Fruit fly (Drosophila melanogaster) whole organism, pupa: ENCODE results near the gene Tip60.

ENCODE experiments used
- CG10348 ChIP-seq: fragments of 200-800 bp; sonication (Bioruptor generic); IDR thresholded peaks from 2 replicates; pipeline ENCODE4 v1.3.6; 2022; ENCODE audit warnings: missing biosample characterization, missing genetic modification characterization
- D1 ChIP-seq: fragments of 200-800 bp; sonication (Bioruptor generic); optimal IDR thresholded peaks from 2 replicates; lab custom pipeline; 2018; ENCODE audit warnings: missing biosample characterization, mild to moderate bottlenecking, missing genetic modification characterization, moderate library complexity

DNA sequence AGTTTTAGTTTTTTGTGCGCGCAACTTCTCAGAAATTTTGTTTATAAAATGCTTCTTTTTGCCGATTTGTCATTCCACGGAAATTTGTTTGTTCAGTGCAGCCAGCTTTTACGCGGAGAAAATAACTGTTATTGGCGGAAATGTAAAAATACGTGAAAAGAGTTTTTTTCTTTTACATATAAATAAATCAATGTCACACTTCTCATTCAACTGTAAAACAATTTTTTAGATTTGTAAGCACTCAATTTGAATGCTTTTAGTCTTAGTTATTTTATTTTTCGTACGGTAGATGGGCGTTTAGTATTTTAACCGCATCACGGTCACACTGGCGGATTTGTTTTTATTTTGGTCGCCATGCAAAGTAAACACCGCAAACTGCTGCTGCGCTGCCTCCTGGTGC is 13.2 kb downstream of the Tip60 start, which contains the start of the genes Xpac and brn:
- TF ChIP-seq CG10348, result no peak
- no peak for TF ChIP-seq D1 (tag; lab: Kevin White, UChicago)
